Worm (Caenorhabditis elegans): ENCODE measurements around the gene fbxa-181.

Gene fbxa-181

DNA sequence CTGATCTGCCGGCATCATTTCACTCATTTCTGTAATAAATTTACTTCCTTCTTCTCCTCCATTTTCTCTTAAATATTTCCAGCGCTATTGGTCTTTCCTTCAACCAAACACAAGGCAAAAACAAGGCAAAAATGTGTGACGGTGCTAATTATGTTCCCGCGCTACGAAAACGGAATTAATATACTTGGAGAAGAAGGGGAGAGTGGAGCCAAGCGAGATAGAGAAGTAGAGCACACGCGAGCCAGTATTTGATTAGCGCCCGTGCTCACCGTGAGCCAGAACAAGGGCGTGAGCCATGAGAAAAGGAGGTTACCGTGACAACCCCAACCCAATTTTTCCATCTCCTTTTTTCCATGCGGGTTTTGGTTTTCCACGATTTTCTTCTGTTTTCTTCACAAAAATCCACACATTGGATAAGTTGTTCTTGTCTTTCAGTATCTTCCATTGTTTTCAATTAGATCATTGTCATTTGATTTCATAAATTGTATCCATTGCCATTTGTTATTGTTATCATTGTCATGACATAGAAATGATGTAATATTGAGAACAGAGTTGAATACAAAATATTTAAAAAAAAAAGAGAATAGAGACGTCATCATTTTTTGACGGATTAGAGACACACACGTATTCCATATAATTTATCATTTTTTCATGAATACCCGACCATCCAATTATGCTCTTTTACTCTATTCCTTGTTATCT, 36.9 kb downstream of the fbxa-181 start, which contains the start of gene F20G2.6:
Gene F20G2.6 (plus strand): TSS at position 652 of the 702 bp plus-strand sequence.
- TF ChIP-seq ceh-45 (GFP tag; IDR thresholded peaks at IDR 0.05) (no peak), ceh-30 (tag; optimal IDR thresholded peaks at IDR 0.05) (no peak), pag-3 (tag; optimal IDR thresholded peaks at IDR 0.05; ENCODE audit: borderline replicate concordance) (no peak), ceh-31 (tag; optimal IDR thresholded peaks at IDR 0.05) (no peak), K02D7.2 (tag; optimal IDR thresholded peaks at IDR 0.05) (no peak), T23F11.4 (GFP tag; optimal IDR thresholded peaks at IDR 0.05) (no peak), mec-3 (tag; optimal IDR thresholded peaks at IDR 0.05; ENCODE audit: borderline replicate concordance) (no peak), pat-9 (tag; optimal IDR thresholded peaks at IDR 0.05) (no peak), hlh-8 (tag; optimal IDR thresholded peaks at IDR 0.05) (no peak), unc-55 (GFP tag; optimal IDR thresholded peaks at IDR 0.05) (no peak), tbx-2 (tag; optimal IDR thresholded peaks at IDR 0.05) (no peak), K09A11.1 (tag; optimal IDR thresholded peaks at IDR 0.05; ENCODE audit: insufficient read depth) (no peak), fax-1 (tag; optimal IDR thresholded peaks at IDR 0.05) (no peak), pax-1 (tag; optimal IDR thresholded peaks at IDR 0.05) (no peak), hlh-6 (tag; optimal IDR thresholded peaks at IDR 0.05) (no peak)

DNA sequence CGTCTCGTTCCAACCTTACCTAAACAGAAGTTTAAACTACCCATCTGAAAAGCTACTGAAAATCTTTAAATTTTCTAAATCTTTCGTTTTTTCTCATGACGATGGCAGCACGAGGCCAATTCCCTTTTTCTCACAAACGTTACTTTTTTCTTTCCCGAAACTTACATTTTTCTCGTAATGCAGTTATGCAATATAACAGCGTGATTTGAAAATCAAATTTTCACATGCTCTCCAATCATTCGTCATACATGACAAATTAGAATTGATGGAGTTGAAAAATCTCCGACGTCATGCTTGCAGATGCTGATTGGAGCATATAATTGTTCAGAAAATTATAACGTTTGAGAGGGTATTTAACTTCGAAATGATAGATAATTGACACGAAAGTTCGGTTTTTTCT, 38.0 kb downstream of the fbxa-181 start:
- TF ChIP-seq unc-42 (tag; optimal IDR thresholded peaks at IDR 0.05) (no peak), sox-2 (GFP tag; IDR thresholded peaks at IDR 0.05) (no peak), unc-86 (tag; optimal IDR thresholded peaks at IDR 0.05) (no peak), ama-1 (optimal IDR thresholded peaks at IDR 0.05) (no peak), ceh-19 (GFP tag; optimal IDR thresholded peaks at IDR 0.05) (no peak), ceh-24 (tag; optimal IDR thresholded peaks at IDR 0.05) (no peak), zip-5 (tag; optimal IDR thresholded peaks at IDR 0.05) (no peak), hlh-13 (GFP tag; optimal IDR thresholded peaks at IDR 0.05) (no peak), rnt-1 (tag; optimal IDR thresholded peaks at IDR 0.05) (no peak), nfya-1 (tag; optimal IDR thresholded peaks at IDR 0.05) (no peak), pax-1 (tag; optimal IDR thresholded peaks at IDR 0.05) (no peak), nhr-11 (tag; optimal IDR thresholded peaks at IDR 0.05) (no peak), fkh-6 (tag; optimal IDR thresholded peaks at IDR 0.05) (no peak), lim-6 (tag; optimal IDR thresholded peaks at IDR 0.05) (no peak), Y22D7AL.16 (tag; optimal IDR thresholded peaks at IDR 0.05) (no peak), hlh-15 (tag; optimal IDR thresholded peaks at IDR 0.05) (no peak), ceh-45 (GFP tag; IDR thresholded peaks at IDR 0.05) (no peak)

DNA sequence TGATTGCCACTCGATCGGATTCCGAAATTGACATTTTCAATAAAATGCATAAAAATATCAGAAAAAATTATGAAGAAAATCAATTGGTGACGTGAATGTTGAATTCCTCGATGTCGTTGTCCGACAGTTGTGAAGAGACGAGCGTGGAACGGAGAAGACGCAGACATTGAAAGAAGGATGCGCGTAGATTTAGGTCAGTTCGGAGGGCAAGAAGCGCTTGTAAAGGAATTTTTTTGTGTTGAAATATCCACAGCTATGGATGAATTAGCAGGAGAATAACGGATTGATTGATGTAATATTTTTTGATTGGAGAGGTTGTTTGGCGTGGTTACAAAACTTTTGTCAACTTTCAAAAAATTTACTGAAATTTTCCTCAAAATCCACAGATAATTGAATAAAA, 42.7 kb downstream of the fbxa-181 start, which contains the start of gene F20G2.3:
Gene F20G2.3 (minus strand): TSS at position 101 of the 400 bp plus-strand sequence.
- no peak for TF ChIP-seq Y22D7AL.16 (tag; optimal IDR thresholded peaks at IDR 0.05)

DNA sequence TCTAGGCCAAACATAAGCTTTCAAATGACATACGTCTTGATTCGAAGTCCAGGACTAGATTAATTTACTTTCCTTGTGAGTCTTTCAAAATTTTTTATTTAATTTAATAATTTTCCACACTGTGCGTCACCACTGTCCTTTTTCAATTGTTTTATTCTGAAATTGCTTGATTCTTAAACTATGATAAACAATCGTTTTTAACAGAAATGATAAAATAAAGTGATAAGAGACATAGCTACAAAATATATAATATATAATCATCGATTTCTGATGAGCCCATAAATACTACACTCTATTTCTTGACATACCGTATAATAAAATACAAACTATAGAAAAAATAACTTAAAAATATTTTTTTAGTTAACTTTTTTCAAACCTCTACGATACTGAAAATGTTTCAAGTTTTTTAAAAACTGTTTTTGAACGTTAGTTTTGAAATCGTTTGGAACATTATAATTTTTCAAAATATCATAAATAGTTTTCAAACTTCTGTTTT, 43.3 kb downstream of the fbxa-181 start, which contains the start of gene nas-24:
Gene nas-24 (plus strand): TSS at position 446 of the 496 bp plus-strand sequence.
- TF ChIP-seq odd-2 (tag; optimal IDR thresholded peaks at IDR 0.05) (no peak), fkh-6 (tag; optimal IDR thresholded peaks at IDR 0.05) (no peak), ref-2 (tag; optimal IDR thresholded peaks at IDR 0.05) (no peak), gmeb-2 (tag; optimal IDR thresholded peaks at IDR 0.05) (no peak), pag-3 (tag; optimal IDR thresholded peaks at IDR 0.05; ENCODE audit: borderline replicate concordance) (no peak), T23F11.4 (GFP tag; optimal IDR thresholded peaks at IDR 0.05) (no peak), ceh-31 (tag; optimal IDR thresholded peaks at IDR 0.05) (no peak), unc-86 (tag; optimal IDR thresholded peaks at IDR 0.05) (no peak), pax-1 (tag; optimal IDR thresholded peaks at IDR 0.05) (no peak), fkh-10 (GFP tag; optimal IDR thresholded peaks at IDR 0.05) (no peak), tbx-2 (tag; optimal IDR thresholded peaks at IDR 0.05) (no peak), ztf-16 (tag; optimal IDR thresholded peaks at IDR 0.05) (no peak), ceh-6 (GFP tag; optimal IDR thresholded peaks at IDR 0.05) (no peak), ceh-14 (tag; optimal IDR thresholded peaks at IDR 0.05) (no peak), ceh-48 (tag; optimal IDR thresholded peaks at IDR 0.05) (no peak)
